Worm (Caenorhabditis elegans): ENCODE measurements around the gene R13D11.3.
"Not testable (repeated sequence)": the region's sequence is repeated elsewhere in the genome, so short reads cannot be mapped to it uniquely, and the experiment has no call there.

DNA sequence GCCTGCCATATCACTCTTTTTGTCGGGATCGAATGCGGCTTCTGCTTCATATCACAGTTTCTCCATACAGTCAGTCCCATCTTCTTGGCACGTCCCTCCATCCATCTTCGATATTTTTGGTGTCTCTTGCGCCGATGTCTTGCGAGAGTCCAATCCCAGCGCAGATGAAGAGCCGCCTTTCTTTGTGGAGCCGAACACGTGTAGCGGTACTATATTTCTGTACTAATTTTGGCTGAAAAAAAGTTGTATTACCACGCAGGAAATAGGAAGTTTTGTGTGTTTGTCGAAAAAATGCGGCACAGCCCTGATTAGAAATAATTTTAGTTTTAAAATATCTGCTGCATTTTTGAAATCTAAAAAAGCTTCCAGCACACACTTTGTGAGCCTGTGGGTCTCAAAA lies 28.3 kb downstream of the R13D11.3 start, which contains the start of gene K09C6.8:
- TF ChIP-seq nhr-28 (tag; optimal IDR thresholded peaks at IDR 0.05); fkh-10 (GFP tag; optimal IDR thresholded peaks at IDR 0.05): not testable (repeated sequence)
